Worm (Caenorhabditis elegans): ENCODE data around the gene slcr-46.3.

The slcr-46.3 gene

ce11 chrV:9712418-9713173, 11.3 kb downstream of the slcr-46.3 start:
- TF ChIP-seq ceh-83 (GFP tag; optimal IDR thresholded peaks at IDR 0.05) (no peak), lin-32 (GFP tag; optimal IDR thresholded peaks at IDR 0.05) (no peak), blmp-1 (tag; optimal IDR thresholded peaks at IDR 0.05) (no peak), mab-5 (tag; optimal IDR thresholded peaks at IDR 0.05) (no peak), drap-1 (GFP tag; optimal IDR thresholded peaks at IDR 0.05) (no peak), pha-4 (tag; optimal IDR thresholded peaks at IDR 0.05) (no peak), unc-62 (GFP tag; optimal IDR thresholded peaks at IDR 0.05) (no peak), zip-8 (tag; optimal IDR thresholded peaks at IDR 0.05) (no peak), cnd-1 (tag; optimal IDR thresholded peaks at IDR 0.05) (no peak), sem-2 (GFP tag; optimal IDR thresholded peaks at IDR 0.05) (no peak), lsy-2 (tag; optimal IDR thresholded peaks at IDR 0.05) (no peak), lin-13 (tag; optimal IDR thresholded peaks at IDR 0.05) (no peak), snpc-4 (tag; optimal IDR thresholded peaks at IDR 0.05) (no peak), ceh-43 (GFP tag; optimal IDR thresholded peaks at IDR 0.05) (no peak), nhr-12 (tag; optimal IDR thresholded peaks at IDR 0.05) (no peak), flh-1 (GFP tag; optimal IDR thresholded peaks at IDR 0.05) (no peak), M03D4.4 (tag; optimal IDR thresholded peaks at IDR 0.05) (no peak)

ce11 chrV:9711174-9711573, 12.7 kb downstream of the slcr-46.3 start:
- TF ChIP-seq hlh-1 (tag; optimal IDR thresholded peaks at IDR 0.05) (no peak), M03D4.4 (tag; optimal IDR thresholded peaks at IDR 0.05) (no peak), flh-1 (GFP tag; optimal IDR thresholded peaks at IDR 0.05) (no peak), lin-32 (GFP tag; optimal IDR thresholded peaks at IDR 0.05) (no peak), mls-2 (tag; optimal IDR thresholded peaks at IDR 0.05) (no peak), unc-120 (tag; optimal IDR thresholded peaks at IDR 0.05; ENCODE audit: poor library complexity, severe bottlenecking) (no peak), mab-5 (tag; optimal IDR thresholded peaks at IDR 0.05) (no peak), sem-2 (GFP tag; optimal IDR thresholded peaks at IDR 0.05) (no peak), ceh-83 (GFP tag; optimal IDR thresholded peaks at IDR 0.05) (no peak), ham-2 (GFP tag; optimal IDR thresholded peaks at IDR 0.05) (no peak)

- no peak for TF ChIP-seq mep-1 (tag; optimal IDR thresholded peaks at IDR 0.05)
Observed at ce11 chrV:9709747-9710146, 14.2 kb downstream of the slcr-46.3 start, which contains the start of gene tag-120. Gene tag-120 (minus strand): TSS chrV:9709814.

ce11 chrV:9706592-9706991, 17.3 kb downstream of the slcr-46.3 start:
- TF ChIP-seq nhr-237 (tag; optimal IDR thresholded peaks at IDR 0.05) (no peak), blmp-1 (tag; optimal IDR thresholded peaks at IDR 0.05) (no peak), pha-4 (tag; optimal IDR thresholded peaks at IDR 0.05) (no peak), elt-1 (tag; optimal IDR thresholded peaks at IDR 0.05; ENCODE audit: borderline replicate concordance, insufficient read depth) (no peak), ceh-83 (GFP tag; optimal IDR thresholded peaks at IDR 0.05) (no peak), mls-2 (tag; optimal IDR thresholded peaks at IDR 0.05) (no peak), unc-39 (tag; optimal IDR thresholded peaks at IDR 0.05) (no peak), snpc-4 (tag; optimal IDR thresholded peaks at IDR 0.05) (no peak), ham-2 (GFP tag; optimal IDR thresholded peaks at IDR 0.05) (no peak), hlh-1 (tag; optimal IDR thresholded peaks at IDR 0.05) (no peak), unc-120 (tag; optimal IDR thresholded peaks at IDR 0.05; ENCODE audit: poor library complexity, severe bottlenecking) (no peak), nhr-76 (tag; optimal IDR thresholded peaks at IDR 0.05) (no peak), ztf-11 (tag; optimal IDR thresholded peaks at IDR 0.05) (no peak), zip-8 (tag; optimal IDR thresholded peaks at IDR 0.05) (no peak), mep-1 (tag; optimal IDR thresholded peaks at IDR 0.05) (no peak), sem-2 (GFP tag; optimal IDR thresholded peaks at IDR 0.05) (no peak)

ce11 chrV:9704399-9704798, 19.5 kb downstream of the slcr-46.3 start:
- TF ChIP-seq unc-120 (tag; optimal IDR thresholded peaks at IDR 0.05; ENCODE audit: poor library complexity, severe bottlenecking) (no peak), flh-1 (GFP tag; optimal IDR thresholded peaks at IDR 0.05) (no peak), mab-5 (tag; optimal IDR thresholded peaks at IDR 0.05) (no peak), ces-1 (GFP tag; optimal IDR thresholded peaks at IDR 0.05) (peak; percentile 66), ham-2 (GFP tag; optimal IDR thresholded peaks at IDR 0.05) (no peak), pha-4 (tag; optimal IDR thresholded peaks at IDR 0.05) (no peak), cnd-1 (tag; optimal IDR thresholded peaks at IDR 0.05) (no peak), lsy-2 (tag; optimal IDR thresholded peaks at IDR 0.05) (peak; percentile 3), nhr-237 (tag; optimal IDR thresholded peaks at IDR 0.05) (peak; percentile 18), bed-3 (GFP tag; optimal IDR thresholded peaks at IDR 0.05) (no peak), ceh-43 (GFP tag; optimal IDR thresholded peaks at IDR 0.05) (no peak), mep-1 (tag; optimal IDR thresholded peaks at IDR 0.05) (peak; percentile 11), lin-13 (tag; optimal IDR thresholded peaks at IDR 0.05) (no peak), nhr-2 (tag; optimal IDR thresholded peaks at IDR 0.05) (no peak), sem-2 (GFP tag; optimal IDR thresholded peaks at IDR 0.05) (no peak), nhr-12 (tag; optimal IDR thresholded peaks at IDR 0.05) (no peak), M03D4.4 (tag; optimal IDR thresholded peaks at IDR 0.05) (no peak), ceh-39 (tag; optimal IDR thresholded peaks at IDR 0.05) (no peak), tbx-8 (GFP tag; optimal IDR thresholded peaks at IDR 0.05) (no peak), sptf-1 (tag; optimal IDR thresholded peaks at IDR 0.05) (no peak), ztf-11 (tag; optimal IDR thresholded peaks at IDR 0.05) (no peak), elt-3 (tag; optimal IDR thresholded peaks at IDR 0.05) (no peak), drap-1 (GFP tag; optimal IDR thresholded peaks at IDR 0.05) (no peak), blmp-1 (tag; optimal IDR thresholded peaks at IDR 0.05) (no peak), mls-2 (tag; optimal IDR thresholded peaks at IDR 0.05) (no peak), zip-8 (tag; optimal IDR thresholded peaks at IDR 0.05) (no peak), nhr-28 (tag; optimal IDR thresholded peaks at IDR 0.05) (no peak), unc-39 (tag; optimal IDR thresholded peaks at IDR 0.05) (no peak), snpc-4 (tag; optimal IDR thresholded peaks at IDR 0.05) (no peak)
